Fruit fly (Drosophila melanogaster): Measurements from ENCODE around the gene tzn.

DNA sequence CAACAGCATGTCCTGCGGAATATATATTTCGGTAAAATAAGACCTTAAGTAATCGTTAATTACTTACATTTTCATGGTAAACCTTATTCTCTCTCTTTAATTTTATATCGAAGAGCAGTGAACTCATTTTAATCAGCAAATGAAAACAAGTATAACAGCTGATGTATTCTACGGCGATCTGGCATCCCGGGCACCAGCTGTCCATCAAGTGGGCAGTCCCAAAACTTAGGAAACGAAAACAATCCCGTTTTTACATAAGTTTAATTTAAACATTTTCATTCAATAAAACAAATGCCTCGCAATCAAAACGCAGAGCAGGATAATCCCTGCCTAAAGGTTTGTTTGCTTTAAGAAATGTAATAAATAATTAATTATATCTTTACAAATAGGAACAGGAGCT, 29.1 kb upstream of the tzn start, which contains the start of the genes CG4074 and CG4186:
- no peak for TF ChIP-seq Dll (optimal IDR thresholded peaks at IDR 0.05)
- no peak for TF ChIP-seq EcR (GFP tag; optimal IDR thresholded peaks at IDR 0.05)
- TF ChIP-seq CG8478 (optimal IDR thresholded peaks at IDR 0.05), result no peak
- no peak for TF ChIP-seq psq (optimal IDR thresholded peaks at IDR 0.05)
- TF ChIP-seq pan (optimal IDR thresholded peaks at IDR 0.05), result no peak
